Fruit fly (Drosophila melanogaster): ENCODE measurements around the gene Alh.

Gene Alh

DNA sequence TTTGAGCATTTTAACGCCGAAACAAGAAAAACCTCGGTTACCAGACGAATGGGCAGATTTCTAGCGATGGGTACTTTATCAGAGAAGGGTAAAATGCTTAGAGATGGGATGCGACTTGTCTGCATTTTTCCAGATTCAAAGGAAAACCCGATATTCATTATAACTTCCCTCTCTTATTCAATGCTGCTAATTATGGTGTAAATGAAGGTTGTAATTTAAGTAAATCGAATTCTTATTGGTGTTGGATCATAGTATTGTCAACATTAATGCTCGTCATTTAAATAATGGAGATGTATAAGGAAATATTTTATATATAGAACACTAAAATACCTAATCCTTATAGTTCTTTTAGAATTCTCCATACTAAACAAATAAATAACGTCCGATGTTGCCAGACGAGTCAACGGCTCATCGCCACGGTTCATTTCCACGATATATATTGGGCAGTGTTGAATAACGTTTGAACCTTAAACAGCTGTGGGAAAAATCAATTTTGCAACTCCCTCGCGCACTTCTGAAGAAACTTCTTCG is at the start of gene Alh, which contains the start of gene CG10098:
TSS of gene Alh (minus strand) at position 77 of the 531 bp plus-strand sequence.
TSS of gene CG10098 (plus strand) at position 440 of the 531 bp plus-strand sequence.
- TF ChIP-seq insv (optimal IDR thresholded peaks at IDR 0.05) (no peak), Sin3A (optimal IDR thresholded peaks at IDR 0.05) (peak; percentile 53)

dm6 chr3R:7172978-7173377 is 49.0 kb upstream of the Alh start:
- TF ChIP-seq Myc (optimal IDR thresholded peaks at IDR 0.05) (no peak), h (optimal IDR thresholded peaks at IDR 0.05) (no peak), insv (optimal IDR thresholded peaks at IDR 0.05) (no peak), ttk (optimal IDR thresholded peaks at IDR 0.05) (no peak), Sin3A (optimal IDR thresholded peaks at IDR 0.05) (no peak), psq (optimal IDR thresholded peaks at IDR 0.05) (no peak)

DNA sequence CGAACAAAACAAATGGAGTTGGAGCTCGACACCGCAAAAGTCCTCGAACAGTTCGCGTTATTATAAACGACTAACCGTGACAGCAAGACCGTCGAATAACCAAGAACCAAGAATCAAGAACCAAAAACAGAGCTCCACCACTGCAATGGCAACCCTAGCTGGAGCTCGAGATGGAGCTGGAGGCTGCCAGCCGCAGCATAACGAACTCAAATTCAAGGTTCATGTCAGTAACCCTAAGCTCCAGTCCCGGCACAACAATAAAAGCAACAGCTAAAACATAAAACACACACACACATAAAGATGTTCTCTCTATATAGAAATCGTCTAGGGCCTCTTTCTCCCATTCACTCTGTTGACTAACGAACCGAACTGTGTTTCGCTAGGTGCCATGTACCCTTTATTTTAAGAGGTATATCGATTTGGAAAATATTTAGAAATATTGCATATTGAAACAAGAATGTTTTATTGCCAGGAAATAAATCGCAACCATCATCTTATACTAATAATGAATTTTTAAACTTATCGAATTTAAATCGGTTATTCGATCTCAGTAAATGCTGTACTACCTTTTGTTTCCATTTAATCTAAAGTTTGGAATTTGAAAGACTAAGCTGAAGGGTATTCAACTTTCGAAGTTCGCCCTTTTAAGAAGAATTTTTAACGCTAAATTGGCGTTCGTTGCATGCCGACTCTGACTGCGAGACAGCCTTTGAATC is 47.6 kb upstream of the Alh start:
- TF ChIP-seq Sin3A (optimal IDR thresholded peaks at IDR 0.05) = no peak
- TF ChIP-seq insv (optimal IDR thresholded peaks at IDR 0.05) = no peak
- no peak for TF ChIP-seq psq (optimal IDR thresholded peaks at IDR 0.05)
- no peak for TF ChIP-seq ttk (optimal IDR thresholded peaks at IDR 0.05)
- TF ChIP-seq h (optimal IDR thresholded peaks at IDR 0.05) = no peak
- no peak for TF ChIP-seq Myc (optimal IDR thresholded peaks at IDR 0.05)

DNA sequence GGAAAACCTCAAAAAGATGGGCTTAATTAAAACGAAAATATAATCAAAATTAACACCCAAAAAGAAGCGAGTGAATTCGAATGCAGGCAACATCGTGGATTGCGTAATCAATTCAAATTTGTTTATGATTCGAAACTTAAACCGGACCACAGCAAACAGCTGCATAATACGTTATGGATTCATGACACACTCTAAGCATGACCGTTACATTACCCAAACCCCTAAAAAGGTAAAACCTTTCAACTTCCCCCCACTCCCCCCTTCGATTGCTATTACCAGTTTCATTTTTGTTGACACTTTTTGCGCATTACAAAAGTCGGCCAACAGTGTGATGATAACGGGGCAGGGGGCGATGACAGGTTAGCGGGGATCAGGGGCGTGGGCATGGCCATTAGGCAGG is 45.9 kb upstream of the Alh start:
- TF ChIP-seq Myc (optimal IDR thresholded peaks at IDR 0.05) = no peak
- TF ChIP-seq h (optimal IDR thresholded peaks at IDR 0.05) = no peak
- TF ChIP-seq insv (optimal IDR thresholded peaks at IDR 0.05) = no peak
- TF ChIP-seq Sin3A (optimal IDR thresholded peaks at IDR 0.05) = no peak
- no peak for TF ChIP-seq ttk (optimal IDR thresholded peaks at IDR 0.05)
- TF ChIP-seq psq (optimal IDR thresholded peaks at IDR 0.05) = no peak

- TF ChIP-seq insv (optimal IDR thresholded peaks at IDR 0.05) (no peak), Sin3A (optimal IDR thresholded peaks at IDR 0.05) (no peak), h (optimal IDR thresholded peaks at IDR 0.05) (no peak), Myc (optimal IDR thresholded peaks at IDR 0.05) (no peak), ttk (optimal IDR thresholded peaks at IDR 0.05) (no peak), psq (optimal IDR thresholded peaks at IDR 0.05) (no peak)
Measured at dm6 chr3R:7162356-7163289, 38.6 kb upstream of the Alh start, which contains the start of gene sas. Gene sas (plus strand): TSS chr3R:7162808.

DNA sequence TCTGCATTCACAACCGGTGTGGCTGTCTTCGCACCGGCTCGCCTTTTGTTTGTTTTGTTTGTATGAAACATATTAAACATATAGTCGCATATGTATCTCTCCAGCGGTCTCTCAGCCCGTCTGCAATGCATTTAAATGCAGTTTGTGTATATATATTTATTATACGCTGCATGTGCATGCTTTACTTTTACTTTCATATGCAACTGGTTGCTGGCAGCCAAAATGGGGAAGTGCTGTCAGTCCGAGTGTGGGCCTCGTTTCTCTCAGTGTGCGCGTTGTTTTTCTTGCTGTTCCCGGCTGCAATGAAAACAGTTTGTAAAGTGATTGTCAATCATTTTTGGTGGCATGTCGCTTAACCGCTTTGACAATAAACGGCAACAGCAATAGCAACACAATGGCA is 35.6 kb upstream of the Alh start:
- TF ChIP-seq insv (optimal IDR thresholded peaks at IDR 0.05) (no peak), Myc (optimal IDR thresholded peaks at IDR 0.05) (no peak), ttk (optimal IDR thresholded peaks at IDR 0.05) (no peak), psq (optimal IDR thresholded peaks at IDR 0.05) (no peak), h (optimal IDR thresholded peaks at IDR 0.05) (no peak), Sin3A (optimal IDR thresholded peaks at IDR 0.05) (no peak)

DNA sequence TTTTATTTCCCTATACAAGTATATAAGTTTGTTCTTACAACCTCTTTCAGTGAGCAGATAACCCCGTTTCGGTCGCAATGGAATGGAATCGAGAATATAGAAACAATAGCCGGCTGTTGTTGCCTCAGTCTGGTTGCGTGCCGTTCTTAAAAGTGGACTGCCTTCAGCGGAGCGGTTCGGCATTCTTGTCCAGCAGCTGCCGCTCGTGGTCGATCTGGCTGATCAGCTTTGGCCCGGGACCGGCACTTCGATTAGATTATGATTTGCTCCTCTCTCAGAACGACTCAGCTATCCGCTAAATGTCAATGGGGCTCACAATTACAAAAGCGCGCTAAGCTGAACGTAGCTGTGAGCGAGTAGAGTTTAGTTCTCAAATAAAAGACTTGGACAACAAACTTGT is 33.1 kb upstream of the Alh start:
- TF ChIP-seq Myc (optimal IDR thresholded peaks at IDR 0.05) (no peak), psq (optimal IDR thresholded peaks at IDR 0.05) (no peak), h (optimal IDR thresholded peaks at IDR 0.05) (no peak), Sin3A (optimal IDR thresholded peaks at IDR 0.05) (no peak), ttk (optimal IDR thresholded peaks at IDR 0.05) (no peak), insv (optimal IDR thresholded peaks at IDR 0.05) (no peak)

dm6 chr3R:7154586-7155357 is 30.8 kb upstream of the Alh start, which contains the start of gene MAGE:
Gene MAGE (minus strand): TSS chr3R:7155180.
- TF ChIP-seq Myc (optimal IDR thresholded peaks at IDR 0.05) (no peak), psq (optimal IDR thresholded peaks at IDR 0.05) (no peak), insv (optimal IDR thresholded peaks at IDR 0.05) (no peak), h (optimal IDR thresholded peaks at IDR 0.05) (no peak), ttk (optimal IDR thresholded peaks at IDR 0.05) (no peak), Sin3A (optimal IDR thresholded peaks at IDR 0.05) (no peak)

DNA sequence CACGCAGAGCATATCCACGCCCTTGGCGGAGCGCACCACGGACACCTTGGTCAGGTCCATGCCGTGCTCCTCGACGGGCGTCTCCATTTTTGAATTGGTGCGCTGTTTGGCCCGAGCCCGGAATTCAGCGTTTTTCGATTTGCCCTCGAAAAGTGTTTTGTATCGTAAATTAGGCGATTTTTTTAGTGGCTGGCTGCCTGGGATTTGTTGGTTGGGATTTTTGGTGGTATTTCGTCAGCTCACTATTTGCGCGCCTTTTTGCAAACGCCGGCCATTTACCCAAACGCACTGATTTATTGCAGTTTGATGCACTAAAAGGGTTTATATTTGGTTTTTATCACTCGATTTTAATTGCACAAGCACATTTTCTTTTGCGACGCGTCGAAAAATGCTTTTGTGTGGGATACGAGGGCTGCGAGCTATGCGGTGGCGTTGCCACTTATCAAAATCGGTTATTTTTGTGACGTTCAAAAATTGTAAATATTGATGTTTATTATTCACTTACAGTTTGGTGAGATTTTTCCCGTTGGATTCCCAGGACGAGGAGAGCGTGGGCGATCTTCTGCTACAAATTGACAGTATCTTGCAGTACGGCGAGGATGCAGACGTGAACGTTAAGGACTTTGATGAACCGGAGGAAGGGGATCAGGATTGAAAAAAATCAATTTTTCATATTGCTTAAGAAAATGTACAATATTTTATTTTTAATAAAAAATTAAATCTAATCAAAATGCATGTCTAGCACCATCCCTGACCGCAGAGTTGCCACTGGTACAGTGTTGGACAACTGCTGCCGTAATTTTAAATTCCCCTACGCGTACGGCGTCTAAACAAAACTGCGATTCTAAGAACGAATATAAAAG is 26.8 kb upstream of the Alh start, which contains the start of the genes gfzf and Sas-4:
TSS of gene gfzf (minus strand) at position 425 of the 863 bp plus-strand sequence.
TSS of gene Sas-4 (plus strand) at position 824 of the 863 bp plus-strand sequence.
- TF ChIP-seq insv (optimal IDR thresholded peaks at IDR 0.05) (no peak), psq (optimal IDR thresholded peaks at IDR 0.05) (no peak)

DNA sequence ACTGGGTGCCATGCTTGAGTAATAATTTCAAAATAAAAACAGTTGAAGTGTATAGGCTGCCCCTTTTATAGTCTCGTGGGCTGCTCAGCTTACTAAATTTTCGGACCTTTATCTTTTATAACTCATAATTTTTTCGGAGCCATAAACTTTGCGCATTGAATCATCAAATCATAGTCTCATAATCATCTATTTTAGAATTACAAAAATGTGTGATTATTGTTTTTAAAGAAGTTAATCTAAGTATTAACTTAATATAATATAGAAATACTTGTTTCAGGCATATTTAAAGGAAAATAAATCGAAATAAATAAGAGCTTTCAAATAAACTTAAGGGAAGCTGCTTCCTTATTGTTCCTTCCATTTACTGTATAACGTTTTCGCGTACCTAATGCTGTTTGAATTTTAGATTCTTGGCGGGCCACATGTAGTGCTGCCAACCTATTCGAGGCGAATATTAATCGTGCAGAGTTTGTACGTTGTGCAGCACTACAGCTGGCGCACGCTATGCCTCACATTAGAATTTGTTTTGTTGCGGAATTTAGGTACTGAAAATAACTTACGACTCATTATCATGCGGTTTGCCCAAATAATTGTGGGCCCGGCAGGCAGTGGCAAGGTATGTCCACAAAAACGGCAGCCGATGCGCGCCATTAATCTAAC is 20.4 kb upstream of the Alh start, which contains the start of the genes CG14610 and CG2656:
TSS of gene CG14610 (minus strand) at position 51 of the 660 bp plus-strand sequence.
TSS of gene CG2656 (plus strand) at position 480 of the 660 bp plus-strand sequence.
- TF ChIP-seq insv (optimal IDR thresholded peaks at IDR 0.05) (no peak), h (optimal IDR thresholded peaks at IDR 0.05) (no peak), Myc (optimal IDR thresholded peaks at IDR 0.05) (no peak), psq (optimal IDR thresholded peaks at IDR 0.05) (no peak), Sin3A (optimal IDR thresholded peaks at IDR 0.05) (no peak), ttk (optimal IDR thresholded peaks at IDR 0.05) (no peak)
